Fruit fly (Drosophila melanogaster) whole organism, embryonic: ENCODE data around the gene alpha-Spec.

Experiments
- Abd-B ChIP-seq: fragments of 200-800 bp; sonication (Bioruptor generic); optimal IDR thresholded peaks from 2 replicates; lab custom pipeline; 2018; ENCODE audit warnings: missing biosample characterization, mild to moderate bottlenecking, missing genetic modification characterization, moderate library complexity
- BEAF-32 ChIP-seq: fragments of 200-800 bp; sonication (Bioruptor generic); optimal IDR thresholded peaks from 3 replicates; lab custom pipeline; 2017; ENCODE audit warnings: missing biosample characterization, missing genetic modification characterization, mild to moderate bottlenecking, moderate library complexity, missing genetic modification reagents
- Blimp-1 ChIP-seq: fragments of 200-800 bp; sonication (Bioruptor generic); optimal IDR thresholded peaks from 3 replicates; lab custom pipeline; 2018; ENCODE audit warnings: missing biosample characterization, missing genetic modification characterization, mild to moderate bottlenecking, moderate library complexity, missing genetic modification reagents
- CG10267 ChIP-seq: fragments of 200-800 bp; sonication (Bioruptor generic); optimal IDR thresholded peaks from 2 replicates; lab custom pipeline; 2018; ENCODE audit warnings: missing biosample characterization, mild to moderate bottlenecking, missing genetic modification characterization, moderate library complexity
- CG10274 ChIP-seq: fragments of 200-800 bp; sonication (Bioruptor generic); optimal IDR thresholded peaks from 3 replicates; lab custom pipeline; 2017; ENCODE audit warnings: missing biosample characterization, mild to moderate bottlenecking, missing genetic modification characterization
- CG10462 ChIP-seq: fragments of 200-800 bp; sonication (Bioruptor generic); optimal IDR thresholded peaks from 2 replicates; lab custom pipeline; 2016; ENCODE audit warnings: missing biosample characterization, missing genetic modification characterization
- CG11085 ChIP-seq: fragments of 200-800 bp; sonication (Bioruptor generic); IDR thresholded peaks from 2 replicates; pipeline ENCODE4 v1.3.6; 2022; ENCODE audit warnings: missing biosample characterization, missing genetic modification characterization
- CG12391 ChIP-seq: fragments of 200-800 bp; sonication (Bioruptor generic); optimal IDR thresholded peaks from 3 replicates; lab custom pipeline; 2018; ENCODE audit warnings: missing biosample characterization, mild to moderate bottlenecking, missing genetic modification characterization, moderate library complexity
- CG13287 ChIP-seq: fragments of 200-800 bp; sonication (Bioruptor generic); IDR thresholded peaks from 2 replicates; pipeline ENCODE4 v1.3.6; 2022; ENCODE audit warnings: missing biosample characterization, missing genetic modification characterization; ENCODE audit not compliant: partially characterized antibody
- CG13624 ChIP-seq: fragments of 200-800 bp; sonication (Bioruptor generic); optimal IDR thresholded peaks from 2 replicates; lab custom pipeline; 2016; ENCODE audit warnings: missing biosample characterization, missing genetic modification characterization
- CG14860 ChIP-seq: fragments of 200-800 bp; sonication (Bioruptor generic); IDR thresholded peaks from 3 replicates; pipeline ENCODE4 v1.3.6; 2022; ENCODE audit warnings: missing biosample characterization, missing genetic modification characterization; ENCODE audit not compliant: partially characterized antibody
- CG15269 ChIP-seq: fragments of 200-800 bp; sonication (Bioruptor generic); optimal IDR thresholded peaks from 2 replicates; lab custom pipeline; 2018; ENCODE audit warnings: missing biosample characterization, mild to moderate bottlenecking, missing genetic modification characterization, moderate library complexity
- CG15479 ChIP-seq: fragments of 200-800 bp; sonication (Bioruptor generic); optimal IDR thresholded peaks from 3 replicates; lab custom pipeline; 2019; ENCODE audit warnings: missing biosample characterization, mild to moderate bottlenecking, missing genetic modification characterization, moderate library complexity
- CG15514 ChIP-seq: fragments of 200-800 bp; sonication (Bioruptor generic); optimal IDR thresholded peaks from 3 replicates; lab custom pipeline; 2017; ENCODE audit warnings: missing biosample characterization, missing genetic modification characterization, mild to moderate bottlenecking, moderate library complexity, missing genetic modification reagents
- CG17359 ChIP-seq: fragments of 200-800 bp; sonication (Bioruptor generic); optimal IDR thresholded peaks from 3 replicates; lab custom pipeline; 2018; ENCODE audit warnings: missing biosample characterization, mild to moderate bottlenecking, missing genetic modification characterization, moderate library complexity
- CG17912 ChIP-seq: fragments of 200-800 bp; sonication (Bioruptor generic); optimal IDR thresholded peaks from 2 replicates; lab custom pipeline; 2018; ENCODE audit warnings: missing biosample characterization, mild to moderate bottlenecking, missing genetic modification characterization
- CG2889 ChIP-seq: fragments of 200-800 bp; sonication (Bioruptor generic); IDR thresholded peaks from 3 replicates; pipeline ENCODE4 v1.3.6; 2022; ENCODE audit warnings: missing biosample characterization, missing genetic modification characterization
- CG34224 ChIP-seq: fragments of 200-800 bp; sonication (Bioruptor generic); IDR thresholded peaks from 3 replicates; pipeline ENCODE4 v1.3.6; 2022; ENCODE audit warnings: missing biosample characterization, missing genetic modification characterization; ENCODE audit not compliant: partially characterized antibody
- CG4854 ChIP-seq: fragments of 200-800 bp; sonication (Bioruptor generic); optimal IDR thresholded peaks from 2 replicates; lab custom pipeline; 2016; ENCODE audit warnings: missing biosample characterization, missing genetic modification characterization, inconsistent platforms
- CG6791 ChIP-seq: fragments of 200-800 bp; sonication (Bioruptor generic); IDR thresholded peaks from 3 replicates; pipeline ENCODE4 v1.3.6; 2022; ENCODE audit warnings: missing biosample characterization, missing genetic modification characterization; ENCODE audit not compliant: partially characterized antibody
- CG8290 ChIP-seq, 3 experiments: fragments of 200-800 bp; sonication (Bioruptor generic); optimal IDR thresholded peaks; 2 replicates each; lab custom pipeline; 2016 to 2019; ENCODE audit warnings: missing biosample characterization in 3 of 3, missing genetic modification characterization in 3 of 3, mild to moderate bottlenecking in 2 of 3, moderate library complexity in 1 of 3
- CG8944 ChIP-seq: fragments of 200-800 bp; sonication (Bioruptor generic); optimal IDR thresholded peaks from 3 replicates; lab custom pipeline; 2016; ENCODE audit warnings: missing biosample characterization, missing genetic modification characterization
- Doc2 ChIP-seq: fragments of 200-800 bp; sonication (Bioruptor generic); IDR thresholded peaks from 2 replicates; pipeline ENCODE4 v1.3.6; 2022; ENCODE audit warnings: missing biosample characterization, missing genetic modification characterization
- ERR ChIP-seq: fragments of 200-800 bp; sonication (Bioruptor generic); optimal IDR thresholded peaks from 2 replicates; lab custom pipeline; 2016; ENCODE audit warnings: missing biosample characterization, missing genetic modification characterization
- Gug ChIP-seq: fragments of 200-800 bp; sonication (Bioruptor generic); IDR thresholded peaks from 4 replicates; pipeline ENCODE4 v1.3.6; 2022; ENCODE audit warnings: missing biosample characterization, missing genetic modification characterization
- Med ChIP-seq: fragments of 200-800 bp; sonication (Bioruptor generic); peaks from one replicate; lab custom pipeline; 2016; ENCODE audit warnings: missing biosample characterization, missing genetic modification characterization, mild to moderate bottlenecking, inconsistent platforms, moderate library complexity
- Optix ChIP-seq: fragments of 200-800 bp; sonication (Bioruptor generic); IDR thresholded peaks from 3 replicates; pipeline ENCODE4 v1.3.6; 2022; ENCODE audit warnings: missing biosample characterization, missing genetic modification characterization
- Ravus ChIP-seq: fragments of 200-800 bp; sonication (Bioruptor generic); IDR thresholded peaks from 2 replicates; pipeline ENCODE4 v1.3.6; 2022; ENCODE audit warnings: missing biosample characterization, missing genetic modification characterization
- Scr ChIP-seq: fragments of 200-800 bp; sonication (Bioruptor generic); IDR thresholded peaks from 2 replicates; pipeline ENCODE4 v1.3.6; 2022; ENCODE audit warnings: missing biosample characterization, missing genetic modification characterization; ENCODE audit not compliant: partially characterized antibody
- Six4 ChIP-seq: fragments of 200-800 bp; sonication (Bioruptor generic); optimal IDR thresholded peaks from 2 replicates; lab custom pipeline; 2016; ENCODE audit warnings: missing biosample characterization, missing genetic modification characterization
- Sry-β ChIP-seq: fragments of 200-800 bp; sonication (Bioruptor generic); optimal IDR thresholded peaks from 2 replicates; lab custom pipeline; 2018; ENCODE audit warnings: missing biosample characterization, mild to moderate bottlenecking, missing genetic modification characterization, moderate library complexity
- Usf ChIP-seq: fragments of 200-800 bp; sonication (Bioruptor generic); optimal IDR thresholded peaks from 2 replicates; lab custom pipeline; 2017; ENCODE audit warnings: missing genotype, missing biosample characterization, missing genetic modification characterization
- Xbp1 ChIP-seq: fragments of 200-800 bp; sonication (Bioruptor generic); optimal IDR thresholded peaks from 3 replicates; lab custom pipeline; 2016; ENCODE audit warnings: missing biosample characterization, mild to moderate bottlenecking, missing genetic modification characterization
- YL-1 ChIP-seq: fragments of 200-800 bp; sonication (Bioruptor generic); optimal IDR thresholded peaks from 3 replicates; lab custom pipeline; 2017; ENCODE audit warnings: missing biosample characterization, mild to moderate bottlenecking, missing genetic modification characterization
- al ChIP-seq: fragments of 200-800 bp; sonication (Bioruptor generic); IDR thresholded peaks from 2 replicates; pipeline ENCODE4 v1.3.6; 2022; ENCODE audit warnings: missing biosample characterization, missing genetic modification characterization
- cad ChIP-seq: fragments of >200 bp; optimal IDR thresholded peaks from 2 replicates; lab custom pipeline; 2017; ENCODE audit warnings: missing biosample characterization, missing genetic modification characterization
- chif ChIP-seq, 2 experiments: fragments of 200-800 bp; sonication (Bioruptor generic); optimal IDR thresholded peaks; 3 replicates each; lab custom pipeline; 2016; ENCODE audit warnings: missing biosample characterization in 2 of 2, missing genetic modification characterization in 2 of 2
- chinmo ChIP-seq: fragments of 200-800 bp; sonication (Bioruptor generic); IDR thresholded peaks from 4 replicates; pipeline ENCODE4 v1.3.6; 2022; ENCODE audit warnings: missing biosample characterization, missing genetic modification characterization; ENCODE audit not compliant: partially characterized antibody
- dan ChIP-seq: fragments of 200-800 bp; sonication (Bioruptor generic); IDR thresholded peaks from 2 replicates; pipeline ENCODE4 v1.3.6; 2022; ENCODE audit warnings: missing biosample characterization, missing genetic modification characterization
- dimm ChIP-seq: fragments of 200-800 bp; sonication (Bioruptor generic); IDR thresholded peaks from 2 replicates; pipeline ENCODE4 v1.3.6; 2022; ENCODE audit warnings: missing biosample characterization, missing genetic modification characterization
- dm ChIP-seq: fragments of 200-800 bp; sonication (Bioruptor generic); optimal IDR thresholded peaks from 3 replicates; lab custom pipeline; 2016; ENCODE audit warnings: missing biosample characterization, missing genetic modification characterization
- fd102C ChIP-seq: fragments of 200-800 bp; sonication (Bioruptor generic); optimal IDR thresholded peaks from 2 replicates; lab custom pipeline; 2018; ENCODE audit warnings: missing biosample characterization, mild to moderate bottlenecking, missing genetic modification characterization, moderate library complexity
- gt ChIP-seq: fragments of 200-800 bp; sonication (Bioruptor generic); IDR thresholded peaks from 2 replicates; pipeline ENCODE4 v1.3.6; 2022; ENCODE audit warnings: missing biosample characterization, missing genetic modification characterization
- lilli ChIP-seq: fragments of 200-800 bp; sonication (Bioruptor generic); optimal IDR thresholded peaks from 3 replicates; lab custom pipeline; 2016; ENCODE audit warnings: missing biosample characterization, missing genetic modification characterization
- psq ChIP-seq: fragments of 200-800 bp; sonication (Bioruptor generic); optimal IDR thresholded peaks from 2 replicates; lab custom pipeline; 2017; ENCODE audit warnings: missing biosample characterization, missing genetic modification characterization
- seq ChIP-seq: fragments of 200-800 bp; sonication (Bioruptor generic); IDR thresholded peaks from 2 replicates; pipeline ENCODE4 v1.3.6; 2022; ENCODE audit warnings: missing biosample characterization, missing genetic modification characterization
- so ChIP-seq: fragments of 200-800 bp; sonication (Bioruptor generic); IDR thresholded peaks from 3 replicates; pipeline ENCODE4 v1.3.6; 2022; ENCODE audit warnings: missing biosample characterization, missing genetic modification characterization
- trh ChIP-seq: fragments of 200-800 bp; sonication (Bioruptor generic); optimal IDR thresholded peaks from 2 replicates; lab custom pipeline; 2016; ENCODE audit warnings: missing biosample characterization, missing genetic modification characterization
- unpg ChIP-seq: fragments of 200-800 bp; sonication (Bioruptor generic); optimal IDR thresholded peaks from 3 replicates; lab custom pipeline; 2018; ENCODE audit warnings: missing biosample characterization, mild to moderate bottlenecking, missing genetic modification characterization, moderate library complexity

alpha-Spec gene

dm6 chr3L:1808631-1809030 is 13.5 kb upstream of the alpha-Spec start (continued):
- TF ChIP-seq CG17912 = no peak
- peak; percentile 91 for TF ChIP-seq Gug (GFP tag; lab: Robert Waterston, UW)
- peak; percentile 83 for TF ChIP-seq CG8944 (GFP tag; lab: Kevin White, UChicago)
- peak; percentile 95 for TF ChIP-seq CG15269
- no peak for TF ChIP-seq CG6791 (GFP tag; lab: Robert Waterston, UW)
- peak; percentile 60 for TF ChIP-seq CG10274 (GFP tag; lab: Kevin White, UChicago)
- peak; percentile 80 for TF ChIP-seq dimm (GFP tag; lab: Robert Waterston, UW)
- peak; percentile 29 for TF ChIP-seq Usf (GFP tag; lab: Kevin White, UChicago)
- TF ChIP-seq Ravus (GFP tag; lab: Robert Waterston, UW) = peak; percentile 82
- TF ChIP-seq BEAF-32 (GFP tag; lab: Kevin White, UChicago) = no peak
- peak; percentile 91 for TF ChIP-seq seq (GFP tag; lab: Robert Waterston, UW)
- TF ChIP-seq fd102C (GFP tag; lab: Kevin White, UChicago) = peak; percentile 33
- peak; percentile 74 for TF ChIP-seq Doc2 (GFP tag; lab: Robert Waterston, UW)
- peak; percentile 92 for TF ChIP-seq CG13624 (GFP tag; lab: Kevin White, UChicago)
- no peak for TF ChIP-seq CG14860 (GFP tag; lab: Robert Waterston, UW)
- TF ChIP-seq CG15479 = no peak
- peak; percentile 75 for TF ChIP-seq CG10462 (GFP tag; lab: Kevin White, UChicago)
- peak; percentile 93 for TF ChIP-seq so
- peak; percentile 83 for TF ChIP-seq Blimp-1 (GFP tag; lab: Kevin White, UChicago)
- peak; percentile 89 for TF ChIP-seq Six4 (GFP tag; lab: Kevin White, UChicago)
- peak; percentile 81 for TF ChIP-seq ERR (GFP tag; lab: Kevin White, UChicago)
- TF ChIP-seq CG15514 (GFP tag; lab: Kevin White, UChicago) = peak; percentile 82
- TF ChIP-seq Xbp1 (GFP tag; lab: Kevin White, UChicago) = peak; percentile 91
- peak; percentile 84 for TF ChIP-seq CG2889 (GFP tag; lab: Robert Waterston, UW)
- peak; percentile 91 for TF ChIP-seq Optix (GFP tag; lab: Robert Waterston, UW)
- peak; percentile 93 for TF ChIP-seq unpg
- no peak for TF ChIP-seq cad (GFP tag; lab: Kevin White, UChicago)
- peak; percentile 90 for TF ChIP-seq Abd-B (GFP tag; lab: Kevin White, UChicago)
- TF ChIP-seq gt (GFP tag; lab: Robert Waterston, UW) = peak; percentile 64
- 0 out of 4 replicates have a peak, but pooled peaks have one; percentile 20 for TF ChIP-seq chinmo (GFP tag; lab: Robert Waterston, UW)

- peak; percentile 23 for TF ChIP-seq lilli (GFP tag; lab: Kevin White, UChicago)
- peak; percentile 42 for TF ChIP-seq CG8290 (GFP tag; optimal IDR thresholded peaks at IDR 0.05; lab: Kevin White, UChicago)
- no peak for TF ChIP-seq CG8290 (tag; optimal IDR thresholded peaks at IDR 0.05; lab: Kevin White, UChicago)
- TF ChIP-seq Med (GFP tag; lab: Kevin White, UChicago) = peak; percentile 81
- peak; percentile 52 for TF ChIP-seq Scr
- TF ChIP-seq CG12391 (tag; lab: Kevin White, UChicago) = peak; percentile 67
- no peak for TF ChIP-seq CG4854 (GFP tag; lab: Kevin White, UChicago)
- TF ChIP-seq psq (GFP tag; lab: Kevin White, UChicago) = peak; percentile 99
- TF ChIP-seq CG34224 (GFP tag; lab: Robert Waterston, UW) = peak; percentile 62; the same call in 2 of the 3 replicates
- peak; percentile 94 for TF ChIP-seq YL-1 (GFP tag; lab: Kevin White, UChicago)
- TF ChIP-seq chif (GFP tag; optimal IDR thresholded peaks at IDR 0.05; lab: Kevin White, UChicago) = peak in 1 of 2 experiments; percentile 8
- TF ChIP-seq Sry-β = peak; percentile 60
- no peak for TF ChIP-seq CG11085 (GFP tag; lab: Robert Waterston, UW)
- TF ChIP-seq al = no peak
- no peak for TF ChIP-seq trh (GFP tag; lab: Kevin White, UChicago)
- peak; percentile 73 for TF ChIP-seq CG13287 (GFP tag; lab: Robert Waterston, UW)
- peak; percentile 53 for TF ChIP-seq CG10267
- no peak for TF ChIP-seq CG17359 (tag; lab: Kevin White, UChicago)
- TF ChIP-seq dan (GFP tag; lab: Robert Waterston, UW) = no peak
- TF ChIP-seq dm = peak; percentile 29
Measured at dm6 chr3L:1802802-1803201, 7.7 kb upstream of the alpha-Spec start, which contains the start of the genes JTBR and CG42676. Gene JTBR, minus strand, starts transcription at chr3L:1802856. Gene CG42676, plus strand, starts transcription at chr3L:1803107.
